Fruit fly (Drosophila melanogaster) Kc167 (cell line): Measurements from ENCODE around the gene Wdr24.

Experiments
- Myc ChIP-seq: fragments of >200 bp; optimal IDR thresholded peaks from 2 replicates; lab custom pipeline; 2017; ENCODE audit warnings: missing external identifiers
- Sin3A ChIP-seq: fragments of >200 bp; optimal IDR thresholded peaks from 2 replicates; lab custom pipeline; 2018; ENCODE audit warnings: missing external identifiers
- h ChIP-seq: fragments of >200 bp; optimal IDR thresholded peaks from 3 replicates; lab custom pipeline; 2018; ENCODE audit warnings: missing external identifiers
- insv ChIP-seq: fragments of >200 bp; optimal IDR thresholded peaks from 3 replicates; lab custom pipeline; 2018; ENCODE audit warnings: missing external identifiers
- psq ChIP-seq: fragments of >200 bp; optimal IDR thresholded peaks from 2 replicates; lab custom pipeline; 2017; ENCODE audit warnings: missing external identifiers
- ttk ChIP-seq: sonication (Bioruptor generic); optimal IDR thresholded peaks from 2 replicates; lab custom pipeline; 2017; ENCODE audit warnings: missing external identifiers

Gene Wdr24

dm6 chr3R:29704557-29704956, 40.3 kb downstream of the Wdr24 start:
- TF ChIP-seq insv (lab: Kevin White, UChicago) (no peak), h (lab: Kevin White, UChicago) (no peak), ttk (lab: Kevin White, UChicago) (no peak), Myc (lab: Kevin White, UChicago) (no peak), psq (no peak), Sin3A (lab: Kevin White, UChicago) (no peak)

- no peak for TF ChIP-seq ttk (lab: Kevin White, UChicago)
- no peak for TF ChIP-seq insv (lab: Kevin White, UChicago)
- no peak for TF ChIP-seq Sin3A (lab: Kevin White, UChicago)
- TF ChIP-seq Myc (lab: Kevin White, UChicago), result no peak
- TF ChIP-seq h (lab: Kevin White, UChicago), result no peak
- no peak for TF ChIP-seq psq
Measured at dm6 chr3R:29701739-29702138, 43.2 kb downstream of the Wdr24 start.

- no peak for TF ChIP-seq psq
Measured at dm6 chr3R:29699220-29699619, 45.7 kb downstream of the Wdr24 start.

dm6 chr3R:29697841-29698240, 47.1 kb downstream of the Wdr24 start:
- TF ChIP-seq Myc (lab: Kevin White, UChicago) (no peak), Sin3A (lab: Kevin White, UChicago) (no peak), h (lab: Kevin White, UChicago) (no peak), psq (no peak), ttk (lab: Kevin White, UChicago) (no peak), insv (lab: Kevin White, UChicago) (no peak)

- TF ChIP-seq Sin3A (lab: Kevin White, UChicago), result no peak
Measured at dm6 chr3R:29696359-29696758, 48.5 kb downstream of the Wdr24 start.

- TF ChIP-seq Myc (lab: Kevin White, UChicago), result no peak
- no peak for TF ChIP-seq Sin3A (lab: Kevin White, UChicago)
- TF ChIP-seq h (lab: Kevin White, UChicago), result no peak
- no peak for TF ChIP-seq ttk (lab: Kevin White, UChicago)
- TF ChIP-seq psq, result no peak
- TF ChIP-seq insv (lab: Kevin White, UChicago), result no peak
Measured at dm6 chr3R:29695744-29696143, 49.1 kb downstream of the Wdr24 start.

- TF ChIP-seq psq (no peak), Sin3A (lab: Kevin White, UChicago) (no peak), Myc (lab: Kevin White, UChicago) (no peak), h (lab: Kevin White, UChicago) (no peak), insv (lab: Kevin White, UChicago) (no peak), ttk (lab: Kevin White, UChicago) (no peak)
Measured at dm6 chr3R:29692009-29692641, 52.8 kb downstream of the Wdr24 start, which contains the start of gene dmrt99B. TSS of gene dmrt99B (plus strand) at chr3R:29692591.
